Worm (Caenorhabditis elegans) whole organism, L2 larva: Measurements from ENCODE around the gene srj-18.

Experiments
- R02D3.7 ChIP-seq: fragments of 150-350 bp; optimal IDR thresholded peaks from 2 replicates; lab custom pipeline; 2014; ENCODE audit warnings: missing biosample characterization, missing genetic modification characterization
- aly-2 ChIP-seq: fragments of 150-350 bp; optimal IDR thresholded peaks from 2 replicates; lab custom pipeline; 2014; ENCODE audit warnings: missing biosample characterization, missing genetic modification characterization
- blmp-1 ChIP-seq: sonication (generic microtip); optimal IDR thresholded peaks from 2 replicates; lab custom pipeline; 2017; ENCODE audit warnings: missing genetic modification characterization, mild to moderate bottlenecking, missing compliant biosample characterization, antibody characterized with exemption, moderate library complexity; ENCODE audit not compliant: insufficient read depth
- ceh-82 ChIP-seq: fragments of 150-350 bp; optimal IDR thresholded peaks from 2 replicates; lab custom pipeline; 2014; ENCODE audit warnings: missing biosample characterization, missing genetic modification characterization
- lsy-2 ChIP-seq, 2 experiments: fragments of 150-350 bp in 1 of 2; sonication (generic microtip) in 1 of 2; optimal IDR thresholded peaks; 2 replicates each; lab custom pipeline; 2014 to 2017; ENCODE audit warnings: missing biosample characterization in 2 of 2, missing genetic modification characterization in 2 of 2
- mdl-1 ChIP-seq, 2 experiments: fragments of 150-350 bp in 1 of 2; sonication (generic microtip) in 1 of 2; optimal IDR thresholded peaks; 2 replicates each; lab custom pipeline; 2017; ENCODE audit warnings: missing biosample characterization in 2 of 2, missing genetic modification characterization in 2 of 2
- sem-4 ChIP-seq: fragments of 150-350 bp; optimal IDR thresholded peaks from 2 replicates; lab custom pipeline; 2014; ENCODE audit warnings: missing biosample characterization, missing genetic modification reagents, missing genetic modification characterization
- snpc-4 ChIP-seq: fragments of 150-350 bp; optimal IDR thresholded peaks from 2 replicates; lab custom pipeline; 2014; ENCODE audit warnings: missing biosample characterization, missing genetic modification characterization
- ztf-4 ChIP-seq: fragments of 150-350 bp; optimal IDR thresholded peaks from 2 replicates; lab custom pipeline; 2014; ENCODE audit warnings: missing biosample characterization, missing genetic modification characterization

ce11 chrV:2780786-2781185, 6.6 kb downstream of the srj-18 start, which contains the start of gene R05D8.11:
- TF ChIP-seq ztf-4: no peak
- no peak for TF ChIP-seq lsy-2 (tag; optimal IDR thresholded peaks at IDR 0.05; lab: Kevin White, UChicago)
- no peak for TF ChIP-seq R02D3.7 (tag; lab: Kevin White, UChicago)
- no peak for TF ChIP-seq ceh-82
- TF ChIP-seq snpc-4 (tag; lab: Kevin White, UChicago): no peak
- TF ChIP-seq aly-2: no peak
- TF ChIP-seq mdl-1 (tag; optimal IDR thresholded peaks at IDR 0.05; lab: Kevin White, UChicago): no peak
- TF ChIP-seq blmp-1 (tag; lab: Kevin White, UChicago): no peak
- no peak for TF ChIP-seq sem-4 (tag; lab: Kevin White, UChicago)
